Worm (Caenorhabditis elegans) whole organism, L4/young adult: ENCODE measurements around the gene doxa-1.

Experiments
- W03F9.2 ChIP-seq: fragments of 150-350 bp; optimal IDR thresholded peaks from 2 replicates; lab custom pipeline; 2014; ENCODE audit warnings: missing biosample characterization, missing genetic modification characterization
- him-1 ChIP-seq: sonication (generic microtip); optimal IDR thresholded peaks from 2 replicates; lab custom pipeline; 2016; ENCODE audit warnings: missing genotype, missing genetic modification reagents, missing genetic modification characterization, missing compliant biosample characterization

DNA sequence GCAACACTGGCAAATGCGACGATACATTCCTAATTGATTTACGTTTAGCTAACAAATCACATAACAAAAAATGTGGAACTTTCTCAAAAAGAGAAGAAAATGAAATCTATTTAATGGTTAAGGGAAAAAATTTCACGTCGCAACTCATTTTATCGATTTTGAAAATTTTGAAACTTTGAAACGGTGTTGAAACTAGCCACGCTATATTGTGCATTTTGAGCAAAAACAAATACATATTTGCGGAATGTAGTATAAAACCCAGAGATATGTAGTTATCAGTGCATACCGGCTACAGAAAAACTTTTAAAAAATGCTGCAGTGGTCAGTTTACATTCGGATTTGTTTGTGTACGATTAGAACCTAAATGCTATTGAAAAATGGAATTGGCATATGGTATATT, 12.7 kb downstream of the doxa-1 start, which contains the start of gene C06E1.7:
- no peak for TF ChIP-seq him-1
- TF ChIP-seq W03F9.2 (tag; lab: Kevin White, UChicago), result no peak
